Fruit fly (Drosophila melanogaster) whole organism, embryonic: ENCODE data around the gene CG12017.

Source experiments
- B-H1 ChIP-seq: fragments of 200-800 bp; sonication (Bioruptor generic); IDR thresholded peaks from 3 replicates; pipeline ENCODE4 v1.3.6; 2022; ENCODE audit warnings: missing biosample characterization, missing genetic modification characterization
- Bteb2 ChIP-seq: fragments of 200-800 bp; sonication (Bioruptor generic); optimal IDR thresholded peaks from 2 replicates; lab custom pipeline; 2016; ENCODE audit warnings: missing biosample characterization, missing genetic modification characterization
- CG10979 ChIP-seq: fragments of 200-800 bp; sonication (Bioruptor generic); optimal IDR thresholded peaks from 2 replicates; lab custom pipeline; 2018; ENCODE audit warnings: missing biosample characterization, mild to moderate bottlenecking, missing genetic modification characterization, moderate library complexity
- CG11093 ChIP-seq: fragments of 200-800 bp; sonication (Bioruptor generic); IDR thresholded peaks from 3 replicates; pipeline ENCODE4 v1.3.6; 2022; ENCODE audit warnings: missing biosample characterization, missing genetic modification characterization
- CG11398 ChIP-seq: fragments of 200-800 bp; sonication (Bioruptor generic); optimal IDR thresholded peaks from 2 replicates; lab custom pipeline; 2016; ENCODE audit warnings: missing biosample characterization, missing genetic modification characterization
- CG11695 ChIP-seq: fragments of 200-800 bp; sonication (Bioruptor generic); IDR thresholded peaks from 3 replicates; pipeline ENCODE4 v1.3.6; 2022; ENCODE audit warnings: missing biosample characterization, missing genetic modification characterization
- CG1233 ChIP-seq: fragments of 200-800 bp; sonication (Bioruptor generic); optimal IDR thresholded peaks from 4 replicates; lab custom pipeline; 2018; ENCODE audit warnings: missing biosample characterization, mild to moderate bottlenecking, missing genetic modification characterization
- CG1647 ChIP-seq: fragments of 200-800 bp; sonication (Bioruptor generic); optimal IDR thresholded peaks from 3 replicates; lab custom pipeline; 2016; ENCODE audit warnings: missing biosample characterization, missing genetic modification characterization
- CG16779 ChIP-seq: fragments of 200-800 bp; sonication (Bioruptor generic); IDR thresholded peaks from 2 replicates; pipeline ENCODE4 v1.3.6; 2022; ENCODE audit warnings: missing biosample characterization, missing genetic modification characterization
- CG17385 ChIP-seq: fragments of 200-800 bp; sonication (Bioruptor generic); optimal IDR thresholded peaks from 3 replicates; lab custom pipeline; 2018; ENCODE audit warnings: missing biosample characterization, mild to moderate bottlenecking, missing genetic modification characterization
- CG18262 ChIP-seq: fragments of 200-800 bp; optimal IDR thresholded peaks from 3 replicates; lab custom pipeline; 2019; ENCODE audit warnings: missing biosample characterization, mild to moderate bottlenecking, missing genetic modification characterization, moderate library complexity
- CG3407 ChIP-seq: fragments of 200-800 bp; sonication (Bioruptor generic); optimal IDR thresholded peaks from 2 replicates; lab custom pipeline; 2018; ENCODE audit warnings: missing biosample characterization, mild to moderate bottlenecking, missing genetic modification characterization
- CG3726 ChIP-seq: fragments of 200-800 bp; sonication (Bioruptor generic); IDR thresholded peaks from 3 replicates; pipeline ENCODE4, ENCODE4 v1.3.6; 2022; ENCODE audit warnings: missing biosample characterization, missing genetic modification characterization
- CG4404 ChIP-seq: fragments of 200-800 bp; sonication (Bioruptor generic); IDR thresholded peaks from 2 replicates; pipeline ENCODE4 v1.3.6; 2022; ENCODE audit warnings: missing biosample characterization, missing genetic modification characterization
- CG8388 ChIP-seq: fragments of 200-800 bp; sonication (Bioruptor generic); optimal IDR thresholded peaks from 2 replicates; lab custom pipeline; 2019; ENCODE audit warnings: missing biosample characterization, mild to moderate bottlenecking, missing genetic modification characterization, moderate library complexity
- CG9727 ChIP-seq: fragments of 200-800 bp; sonication (Bioruptor generic); optimal IDR thresholded peaks from 3 replicates; lab custom pipeline; 2017; ENCODE audit warnings: missing biosample characterization, mild to moderate bottlenecking, missing genetic modification characterization
- Camta ChIP-seq: fragments of 200-800 bp; sonication (Bioruptor generic); optimal IDR thresholded peaks from 2 replicates; lab custom pipeline; 2016; ENCODE audit warnings: missing biosample characterization, missing genetic modification characterization
- Dad ChIP-seq: fragments of 200-800 bp; sonication (Bioruptor generic); optimal IDR thresholded peaks from 3 replicates; lab custom pipeline; 2016; ENCODE audit warnings: missing biosample characterization, missing genetic modification characterization
- Dip2 ChIP-seq: fragments of 200-800 bp; sonication (Bioruptor generic); IDR thresholded peaks from 2 replicates; pipeline ENCODE4 v1.3.6; 2022; ENCODE audit warnings: missing biosample characterization, missing genetic modification characterization
- Dip3 ChIP-seq: fragments of 200-800 bp; sonication (Bioruptor generic); optimal IDR thresholded peaks from 3 replicates; lab custom pipeline; 2016; ENCODE audit warnings: missing biosample characterization, missing genetic modification characterization
- Dll ChIP-seq: fragments of 200-800 bp; sonication (Bioruptor generic); IDR thresholded peaks from 4 replicates; pipeline ENCODE4 v1.3.6; 2022; ENCODE audit warnings: missing biosample characterization, missing genetic modification characterization; ENCODE audit not compliant: partially characterized antibody
- Ets97D ChIP-seq: fragments of 200-800 bp; sonication (Bioruptor generic); optimal IDR thresholded peaks from 3 replicates; lab custom pipeline; 2016; ENCODE audit warnings: missing biosample characterization, missing genetic modification characterization
- Hr39 ChIP-seq: fragments of >200 bp; optimal IDR thresholded peaks from 2 replicates; lab custom pipeline; 2017
- MTF-1 ChIP-seq: fragments of 200-800 bp; sonication (Bioruptor generic); optimal IDR thresholded peaks from 2 replicates; lab custom pipeline; 2018; ENCODE audit warnings: missing biosample characterization, mild to moderate bottlenecking, missing genetic modification characterization, borderline replicate concordance
- NK7.1 ChIP-seq: fragments of 200-800 bp; sonication (Bioruptor generic); optimal IDR thresholded peaks from 3 replicates; lab custom pipeline; 2016; ENCODE audit warnings: missing biosample characterization, missing genetic modification characterization
- Scr ChIP-seq: fragments of 200-800 bp; sonication (Bioruptor generic); IDR thresholded peaks from 2 replicates; pipeline ENCODE4 v1.3.6; 2022; ENCODE audit warnings: missing biosample characterization, missing genetic modification characterization; ENCODE audit not compliant: partially characterized antibody
- Side ChIP-seq: fragments of 200-800 bp; sonication (Bioruptor generic); optimal IDR thresholded peaks from 2 replicates; lab custom pipeline; 2016; ENCODE audit warnings: missing biosample characterization, missing genetic modification characterization
- Spps ChIP-seq: fragments of 200-800 bp; sonication (Bioruptor generic); optimal IDR thresholded peaks from 2 replicates; lab custom pipeline; 2018; ENCODE audit warnings: missing biosample characterization, mild to moderate bottlenecking, missing genetic modification characterization
- TFAM ChIP-seq: fragments of 200-800 bp; sonication (Bioruptor generic); optimal IDR thresholded peaks from 2 replicates; lab custom pipeline; 2017; ENCODE audit warnings: missing biosample characterization, missing genetic modification characterization, inconsistent platforms
- ab ChIP-seq: fragments of 200-800 bp; sonication (Bioruptor generic); optimal IDR thresholded peaks from 2 replicates; lab custom pipeline; 2016; ENCODE audit warnings: missing biosample characterization, missing genetic modification characterization
- ac ChIP-seq: fragments of 200-800 bp; sonication (Bioruptor generic); optimal IDR thresholded peaks from 3 replicates; lab custom pipeline; 2017; ENCODE audit warnings: missing biosample characterization, mild to moderate bottlenecking, missing genetic modification characterization
- amos ChIP-seq: fragments of 200-800 bp; sonication (Bioruptor generic); IDR thresholded peaks from 2 replicates; pipeline ENCODE4 v1.3.6; 2022; ENCODE audit warnings: missing biosample characterization, missing genetic modification characterization; ENCODE audit not compliant: partially characterized antibody
- bcd ChIP-seq: fragments of 200-800 bp; sonication (Bioruptor generic); optimal IDR thresholded peaks from 2 replicates; lab custom pipeline; 2017; ENCODE audit warnings: missing biosample characterization, mild to moderate bottlenecking, missing genetic modification characterization
- cas ChIP-seq: fragments of 200-800 bp; sonication (Bioruptor generic); IDR thresholded peaks from 2 replicates; pipeline ENCODE4 v1.3.6; 2022; ENCODE audit warnings: missing biosample characterization, missing genetic modification characterization
- cwo ChIP-seq: fragments of 200-800 bp; sonication (Bioruptor generic); optimal IDR thresholded peaks from 3 replicates; lab custom pipeline; 2017; ENCODE audit warnings: missing biosample characterization, missing genetic modification characterization, mild to moderate bottlenecking, moderate library complexity, missing genetic modification reagents
- dimm ChIP-seq: fragments of 200-800 bp; sonication (Bioruptor generic); IDR thresholded peaks from 2 replicates; pipeline ENCODE4 v1.3.6; 2022; ENCODE audit warnings: missing biosample characterization, missing genetic modification characterization
- ems ChIP-seq: fragments of 200-800 bp; sonication (Bioruptor generic); optimal IDR thresholded peaks from 3 replicates; lab custom pipeline; 2016; ENCODE audit warnings: missing biosample characterization, missing genetic modification characterization
- ewg ChIP-seq: fragments of 200-800 bp; sonication (Bioruptor generic); optimal IDR thresholded peaks from 3 replicates; lab custom pipeline; 2017; ENCODE audit warnings: mild to moderate bottlenecking, missing biosample characterization, missing genetic modification reagents, missing genetic modification characterization
- ham ChIP-seq: fragments of 200-800 bp; sonication (Bioruptor generic); IDR thresholded peaks from 2 replicates; pipeline ENCODE4 v1.3.6; 2022; ENCODE audit warnings: missing biosample characterization, missing genetic modification characterization
- maf-S ChIP-seq: fragments of 200-800 bp; sonication (Bioruptor generic); optimal IDR thresholded peaks from 2 replicates; lab custom pipeline; 2016; ENCODE audit warnings: missing biosample characterization, missing genetic modification characterization
- mirr ChIP-seq: fragments of 200-800 bp; sonication (Bioruptor generic); optimal IDR thresholded peaks from 3 replicates; lab custom pipeline; 2018; ENCODE audit warnings: missing biosample characterization, mild to moderate bottlenecking, missing genetic modification characterization
- odd ChIP-seq: fragments of 200-800 bp; sonication (Bioruptor generic); optimal IDR thresholded peaks from 2 replicates; lab custom pipeline; 2017; ENCODE audit warnings: missing biosample characterization, mild to moderate bottlenecking, missing genetic modification characterization
- org-1 ChIP-seq: fragments of 200-800 bp; sonication (Bioruptor generic); optimal IDR thresholded peaks from 2 replicates; lab custom pipeline; 2017; ENCODE audit warnings: missing biosample characterization, missing genetic modification characterization
- otp ChIP-seq: fragments of 200-800 bp; sonication (Bioruptor generic); IDR thresholded peaks from 3 replicates; pipeline ENCODE4, ENCODE4 v1.3.6; 2022; ENCODE audit warnings: missing biosample characterization, missing genetic modification characterization
- pb ChIP-seq: fragments of 200-800 bp; sonication (Bioruptor generic); optimal IDR thresholded peaks from 3 replicates; lab custom pipeline; 2016; ENCODE audit warnings: missing biosample characterization, missing genetic modification characterization
- pfk ChIP-seq: fragments of 200-800 bp; sonication (Bioruptor generic); optimal IDR thresholded peaks from 2 replicates; lab custom pipeline; 2018; ENCODE audit warnings: missing biosample characterization, mild to moderate bottlenecking, missing genetic modification characterization, moderate library complexity
- phol ChIP-seq: fragments of 200-800 bp; sonication (Bioruptor generic); optimal IDR thresholded peaks from 3 replicates; lab custom pipeline; 2018; ENCODE audit warnings: missing biosample characterization, mild to moderate bottlenecking, missing genetic modification characterization, moderate library complexity
- row ChIP-seq: fragments of 200-800 bp; sonication (Bioruptor generic); IDR thresholded peaks from 3 replicates; pipeline ENCODE4 v1.3.6; 2022; ENCODE audit warnings: missing biosample characterization, missing genetic modification characterization
- sens-2 ChIP-seq: fragments of 200-800 bp; sonication (Bioruptor generic); IDR thresholded peaks from 2 replicates; pipeline ENCODE4 v1.3.6; 2022; ENCODE audit warnings: missing biosample characterization, missing genetic modification characterization
- sna ChIP-seq: fragments of 200-800 bp; sonication (Bioruptor generic); IDR thresholded peaks from 2 replicates; pipeline ENCODE4 v1.3.6; 2022; ENCODE audit warnings: missing biosample characterization, missing genetic modification characterization; ENCODE audit not compliant: partially characterized antibody
- tgo ChIP-seq: fragments of 200-800 bp; sonication (Bioruptor generic); IDR thresholded peaks from 3 replicates; pipeline ENCODE4 v1.3.6; 2022; ENCODE audit warnings: missing biosample characterization, missing genetic modification characterization
- trh ChIP-seq: fragments of 200-800 bp; sonication (Bioruptor generic); optimal IDR thresholded peaks from 2 replicates; lab custom pipeline; 2016; ENCODE audit warnings: missing biosample characterization, missing genetic modification characterization

CG12017 gene

dm6 chr3L:3319223-3319643, 39.2 kb downstream of the CG12017 start, which contains the start of the genes PIG-C, CG12016 and Dpm2 (continued):
- TF ChIP-seq Dad (GFP tag; lab: Kevin White, UChicago) (peak; percentile 57), CG4404 (GFP tag; lab: Robert Waterston, UW) (peak; percentile 50; the same call in 1 of the 2 replicates), ems (GFP tag; lab: Kevin White, UChicago) (peak; percentile 52), B-H1 (GFP tag; lab: Robert Waterston, UW) (peak; percentile 38; the same call in 1 of the 3 replicates), pfk (GFP tag; lab: Kevin White, UChicago) (no peak), phol (tag; lab: Kevin White, UChicago) (peak; percentile 80), Bteb2 (GFP tag; lab: Kevin White, UChicago) (peak; percentile 69), CG1233 (GFP tag; lab: Kevin White, UChicago) (peak; percentile 26), CG16779 (GFP tag; lab: Robert Waterston, UW) (no peak), CG18262 (tag; lab: Kevin White, UChicago) (peak; percentile 55), cas (GFP tag; lab: Robert Waterston, UW) (peak; percentile 53; the same call in 1 of the 2 replicates), trh (peak; percentile 28), mirr (GFP tag; lab: Kevin White, UChicago) (peak; percentile 45), otp (GFP tag; lab: Robert Waterston, UW) (no peak), CG11695 (GFP tag; lab: Robert Waterston, UW) (no peak), pb (GFP tag; lab: Kevin White, UChicago) (peak; percentile 18), Spps (tag; lab: Kevin White, UChicago) (no peak), CG11398 (no peak), CG10979 (tag; lab: Kevin White, UChicago) (peak; percentile 30), CG11093 (GFP tag; lab: Robert Waterston, UW) (0 out of 3 replicates have a peak, but pooled peaks have one; percentile 20), amos (peak; percentile 98), sens-2 (GFP tag; lab: Robert Waterston, UW) (0 out of 2 replicates have a peak, but pooled peaks have one; percentile 11), CG1647 (GFP tag; lab: Kevin White, UChicago) (peak; percentile 63), tgo (GFP tag; lab: Robert Waterston, UW) (peak; percentile 65; the same call in 2 of the 3 replicates), CG3726 (GFP tag; lab: Robert Waterston, UW) (no peak), org-1 (GFP tag; lab: Kevin White, UChicago) (no peak), maf-S (GFP tag; lab: Kevin White, UChicago) (peak; percentile 66), CG17385 (no peak), Hr39 (no peak), CG3407 (GFP tag; lab: Kevin White, UChicago) (peak; percentile 16), ham (no peak), TFAM (no peak), ab (GFP tag; lab: Kevin White, UChicago) (peak; percentile 49), Ets97D (peak; percentile 77), CG8388 (GFP tag; lab: Kevin White, UChicago) (peak; percentile 30), Scr (GFP tag; lab: Robert Waterston, UW) (peak; percentile 98), bcd (GFP tag; lab: Kevin White, UChicago) (no peak), Dip3 (GFP tag; lab: Kevin White, UChicago) (peak; percentile 48), NK7.1 (GFP tag; lab: Kevin White, UChicago) (peak; percentile 26), dimm (GFP tag; lab: Robert Waterston, UW) (no peak), row (GFP tag; lab: Robert Waterston, UW) (peak; percentile 94), sna (GFP tag; lab: Robert Waterston, UW) (peak; percentile 97), CG9727 (GFP tag; lab: Kevin White, UChicago) (peak; percentile 50), Side (GFP tag; lab: Kevin White, UChicago) (peak; percentile 53), cwo (GFP tag; lab: Kevin White, UChicago) (no peak), ewg (GFP tag; lab: Kevin White, UChicago) (peak; percentile 80), Dip2 (GFP tag; lab: Robert Waterston, UW) (no peak), Camta (GFP tag; lab: Kevin White, UChicago) (peak; percentile 54), ac (no peak), Dll (peak; percentile 98), odd (GFP tag; lab: Kevin White, UChicago) (no peak), MTF-1 (GFP tag; lab: Kevin White, UChicago) (peak; percentile 6)
